Worm (Caenorhabditis elegans): Measurements from ENCODE around the gene pst-1.
A peak's percentile ranks its signal among the peaks of the same experiment; 100 is the strongest.

- TF ChIP-seq duxl-1 (tag; optimal IDR thresholded peaks at IDR 0.05; ENCODE audit: poor library complexity) (no peak), spr-3 (GFP tag; optimal IDR thresholded peaks at IDR 0.05) (no peak), F44E2.7 (GFP tag; IDR thresholded peaks at IDR 0.05) (no peak), nhr-28 (tag; optimal IDR thresholded peaks at IDR 0.05) (no peak), jun-1 (tag; optimal IDR thresholded peaks at IDR 0.05) (no peak), F37D6.2 (tag; optimal IDR thresholded peaks at IDR 0.05) (no peak), nhr-25 (tag; optimal IDR thresholded peaks at IDR 0.05; ENCODE audit: borderline replicate concordance, insufficient read depth) (no peak), unc-62 (GFP tag; optimal IDR thresholded peaks at IDR 0.05 in 1 of 2) (peak in 1 of 2 experiments; percentile 41), unc-62 (tag; optimal IDR thresholded peaks at IDR 0.05) (no peak), ama-1 (optimal IDR thresholded peaks at IDR 0.05) (no peak), egl-27 (tag; optimal IDR thresholded peaks at IDR 0.05) (no peak), aha-1 (tag) (peak; percentile 94)
Observed at ce11 chrV:5983380-5983779, 40.1 kb downstream of the pst-1 start, which contains the start of gene dhs-16.
